Worm (Caenorhabditis elegans) whole organism, L4 larva: ENCODE results near the gene ZK353.10.
"Not testable (repeated sequence)": the region's sequence is repeated elsewhere in the genome, so short reads cannot be mapped to it uniquely, and the experiment has no call there.

Experiments used
- T20F7.1 ChIP-seq: fragments of 200-800 bp; sonication (Bioruptor generic); optimal IDR thresholded peaks from 2 replicates; lab custom pipeline; 2018; ENCODE audit warnings: mild to moderate bottlenecking, missing genetic modification characterization, missing compliant biosample characterization
- Y105C5A.15 ChIP-seq: fragments of 200-800 bp; sonication (Bioruptor generic); IDR thresholded peaks from 2 replicates; pipeline ENCODE4 v1.3.6; 2022; ENCODE audit warnings: missing genetic modification characterization, missing compliant biosample characterization
- Y48G9A.11 ChIP-seq: fragments of 200-800 bp; sonication (Bioruptor generic); IDR thresholded peaks from 2 replicates; pipeline ENCODE4 v1.3.6; 2022; ENCODE audit warnings: missing genetic modification reagents, missing genetic modification characterization, missing compliant biosample characterization
- ama-1 ChIP-seq: fragments of 150-350 bp; optimal IDR thresholded peaks from 2 replicates; lab custom pipeline; 2014; ENCODE audit warnings: inconsistent platforms, mixed read lengths
- arid-1 ChIP-seq: fragments of 200-800 bp; sonication (Bioruptor generic); conservative IDR thresholded peaks from 2 replicates; pipeline ENCODE4 v1.3.6; 2022; ENCODE audit warnings: missing genetic modification reagents, missing genetic modification characterization, missing compliant biosample characterization
- daf-12 ChIP-seq: fragments of 150-350 bp; optimal IDR thresholded peaks from 2 replicates; lab custom pipeline; 2014; ENCODE audit warnings: missing biosample characterization, missing genetic modification reagents, missing genetic modification characterization
- hlh-11 ChIP-seq: fragments of 200-800 bp; sonication (Bioruptor generic); optimal IDR thresholded peaks from 2 replicates; lab custom pipeline; 2018; ENCODE audit warnings: mild to moderate bottlenecking, missing genetic modification characterization, missing compliant biosample characterization
- lin-1 ChIP-seq: fragments of 200-800 bp; sonication (Bioruptor generic); IDR thresholded peaks from 2 replicates; pipeline ENCODE4 v1.3.6; 2022; ENCODE audit warnings: missing genetic modification reagents, missing genetic modification characterization, missing compliant biosample characterization
- mdt-29 ChIP-seq: fragments of 200-800 bp; sonication (Bioruptor generic); IDR thresholded peaks from 2 replicates; pipeline ENCODE4 v1.3.6; 2022; ENCODE audit warnings: missing genetic modification reagents, missing genetic modification characterization, missing compliant biosample characterization
- nhr-76 ChIP-seq: fragments of 150-350 bp; optimal IDR thresholded peaks from 2 replicates; lab custom pipeline; 2014; ENCODE audit warnings: missing biosample characterization, missing genetic modification characterization
- snpc-1.2 ChIP-seq: fragments of 200-800 bp; sonication (Bioruptor generic); IDR thresholded peaks from 2 replicates; pipeline ENCODE4 v1.3.6; 2022; ENCODE audit warnings: missing genetic modification reagents, missing genetic modification characterization, missing compliant biosample characterization

Gene ZK353.10

ce11 chrIII:8354644-8355461 lies 39.4 kb downstream of the ZK353.10 start, which contains the start of gene unc-116 (continued):
- TF ChIP-seq hlh-11 (no peak), daf-12 (no peak), T20F7.1 (GFP tag; lab: Kevin White, UChicago) (peak; percentile 42)

- TF ChIP-seq Y105C5A.15; ama-1 (lab: Kevin White, UChicago); nhr-76 (tag; lab: Kevin White, UChicago): not testable (repeated sequence)
Observed at ce11 chrIII:8347822-8348221, 46.4 kb downstream of the ZK353.10 start, which contains the start of gene clc-29. Gene clc-29, minus strand, starts transcription at chrIII:8347922.

- TF ChIP-seq lin-1: peak; percentile 62; the same call in 1 of the 2 replicates
- peak; percentile 17; the same call in 1 of the 2 replicates for TF ChIP-seq snpc-1.2
- TF ChIP-seq mdt-29: peak; percentile 72
- TF ChIP-seq arid-1 (GFP tag; lab: Robert Waterston, UW): peak; percentile 44; the same call in 1 of the 2 replicates
- peak; percentile 37; the same call in 1 of the 2 replicates for TF ChIP-seq Y48G9A.11 (GFP tag; lab: Robert Waterston, UW)
Observed at ce11 chrIII:8344283-8344682, 49.9 kb downstream of the ZK353.10 start, which contains the start of gene ZC262.7. Gene ZC262.7, minus strand, starts transcription at chrIII:8344336.
